Worm (Caenorhabditis elegans) whole organism, L4 larva: ENCODE data around the gene F56C3.3.

ENCODE experiments used
- F26F4.8 ChIP-seq: fragments of 200-800 bp; sonication (Bioruptor generic); conservative IDR thresholded peaks from 2 replicates; pipeline ENCODE4 v1.3.6; 2022; ENCODE audit warnings: missing genetic modification characterization, missing compliant biosample characterization
- F37D6.2 ChIP-seq: sonication (generic microtip); optimal IDR thresholded peaks from 2 replicates; lab custom pipeline; 2016; ENCODE audit warnings: mild to moderate bottlenecking, missing genetic modification characterization, missing compliant biosample characterization
- R02D3.7 ChIP-seq: fragments of 150-350 bp; sonication (generic microtip); optimal IDR thresholded peaks from 3 replicates; lab custom pipeline; 2014; ENCODE audit warnings: missing biosample characterization, missing genetic modification characterization
- T26A8.4 ChIP-seq: fragments of 200-800 bp; sonication (Bioruptor generic); IDR thresholded peaks from 2 replicates; pipeline ENCODE4 v1.3.6; 2022; ENCODE audit warnings: missing genetic modification characterization, missing compliant biosample characterization
- Y48G9A.11 ChIP-seq: fragments of 200-800 bp; sonication (Bioruptor generic); IDR thresholded peaks from 2 replicates; pipeline ENCODE4 v1.3.6; 2022; ENCODE audit warnings: missing genetic modification reagents, missing genetic modification characterization, missing compliant biosample characterization
- ZK337.2 ChIP-seq: fragments of 200-800 bp; sonication (Bioruptor generic); IDR thresholded peaks from 2 replicates; pipeline ENCODE4 v1.3.6; 2022; ENCODE audit warnings: missing genetic modification reagents, missing genetic modification characterization, missing compliant biosample characterization
- ZK546.5 ChIP-seq, 2 experiments: sonication (generic microtip); optimal IDR thresholded peaks; 2 replicates each; lab custom pipeline; 2017; ENCODE audit warnings: missing biosample characterization in 2 of 2, missing genetic modification characterization in 2 of 2
- aha-1 ChIP-seq: fragments of 150-350 bp; peaks from one replicate; lab custom pipeline; 2014; ENCODE audit warnings: missing biosample characterization, missing genetic modification characterization
- aly-2 ChIP-seq: sonication (generic microtip); optimal IDR thresholded peaks from 2 replicates; lab custom pipeline; 2018; ENCODE audit warnings: missing biosample characterization, missing genetic modification characterization
- ama-1 ChIP-seq: fragments of 150-350 bp; optimal IDR thresholded peaks from 2 replicates; lab custom pipeline; 2014; ENCODE audit warnings: inconsistent platforms, mixed read lengths
- attf-4 ChIP-seq: sonication (generic microtip); optimal IDR thresholded peaks from 3 replicates; lab custom pipeline; 2017; ENCODE audit warnings: missing biosample characterization, missing genetic modification characterization
- ceh-82 ChIP-seq: sonication (generic microtip); optimal IDR thresholded peaks from 2 replicates; lab custom pipeline; 2017; ENCODE audit warnings: missing biosample characterization, missing genetic modification characterization
- ctbp-1 ChIP-seq: fragments of 200-800 bp; sonication (Bioruptor generic); IDR thresholded peaks from 2 replicates; pipeline ENCODE4 v1.3.6; 2022; ENCODE audit warnings: missing genetic modification reagents, missing genetic modification characterization, missing compliant biosample characterization
- daf-19 ChIP-seq: fragments of 200-800 bp; sonication (Bioruptor generic); conservative IDR thresholded peaks from 2 replicates; pipeline ENCODE4 v1.3.6; 2022; ENCODE audit warnings: missing genetic modification characterization, missing compliant biosample characterization
- dmd-6 ChIP-seq: fragments of 200-800 bp; sonication (Bioruptor generic); IDR thresholded peaks from 2 replicates; pipeline ENCODE4 v1.3.6; 2022; ENCODE audit warnings: missing genetic modification reagents, missing genetic modification characterization, missing compliant biosample characterization
- dmd-9 ChIP-seq: fragments of 200-800 bp; sonication (Bioruptor generic); IDR thresholded peaks from 2 replicates; pipeline ENCODE4 v1.3.6; 2022; ENCODE audit warnings: missing genetic modification reagents, missing genetic modification characterization, missing compliant biosample characterization
- dve-1 ChIP-seq: sonication (generic microtip); optimal IDR thresholded peaks from 2 replicates; lab custom pipeline; 2017; ENCODE audit warnings: antibody characterized with exemption, mild to moderate bottlenecking, missing genetic modification characterization, missing compliant biosample characterization; ENCODE audit not compliant: insufficient read depth
- egl-43 ChIP-seq: fragments of 200-800 bp; sonication (Bioruptor generic); IDR thresholded peaks from 2 replicates; pipeline ENCODE4 v1.3.6; 2022; ENCODE audit warnings: missing genetic modification reagents, missing genetic modification characterization, missing compliant biosample characterization
- fkh-10 ChIP-seq: fragments of 150-350 bp; optimal IDR thresholded peaks from 2 replicates; lab custom pipeline; 2014; ENCODE audit warnings: missing biosample characterization, missing genetic modification reagents, missing genetic modification characterization
- gei-8 ChIP-seq: fragments of 200-800 bp; sonication (Bioruptor generic); optimal IDR thresholded peaks from 2 replicates; lab custom pipeline; 2018; ENCODE audit warnings: mild to moderate bottlenecking, missing genetic modification characterization, missing compliant biosample characterization
- hlh-11 ChIP-seq: fragments of 200-800 bp; sonication (Bioruptor generic); optimal IDR thresholded peaks from 2 replicates; lab custom pipeline; 2018; ENCODE audit warnings: mild to moderate bottlenecking, missing genetic modification characterization, missing compliant biosample characterization
- hmg-1.1 ChIP-seq: fragments of 200-800 bp; sonication (Bioruptor generic); IDR thresholded peaks from 2 replicates; pipeline ENCODE4 v1.3.6; 2022; ENCODE audit warnings: missing genetic modification reagents, missing genetic modification characterization, missing compliant biosample characterization
- lim-7 ChIP-seq: fragments of 200-800 bp; sonication (Bioruptor generic); IDR thresholded peaks from 2 replicates; pipeline ENCODE4 v1.3.6; 2022; ENCODE audit warnings: missing genetic modification characterization, missing compliant biosample characterization
- lin-13 ChIP-seq: fragments of 150-350 bp; optimal IDR thresholded peaks from 2 replicates; lab custom pipeline; 2014; ENCODE audit warnings: missing biosample characterization, missing genetic modification reagents, missing genetic modification characterization
- lin-29 ChIP-seq: fragments of 200-800 bp; sonication (Bioruptor generic); IDR thresholded peaks from 2 replicates; pipeline ENCODE4 v1.3.6; 2022; ENCODE audit warnings: missing genetic modification reagents, missing genetic modification characterization, missing compliant biosample characterization
- lin-38 ChIP-seq: fragments of 200-800 bp; sonication (Bioruptor generic); IDR thresholded peaks from 2 replicates; pipeline ENCODE4 v1.3.6; 2022; ENCODE audit warnings: missing genetic modification reagents, missing genetic modification characterization, missing compliant biosample characterization
- mdl-1 ChIP-seq, 2 experiments: fragments of 150-350 bp in 1 of 2; sonication (generic microtip) in 1 of 2; optimal IDR thresholded peaks; 2 replicates each; lab custom pipeline; 2014 to 2017; ENCODE audit warnings: missing biosample characterization in 2 of 2, missing genetic modification characterization in 2 of 2
- mxl-3 ChIP-seq: fragments of 200-800 bp; sonication (Bioruptor generic); optimal IDR thresholded peaks from 2 replicates; lab custom pipeline; 2018; ENCODE audit warnings: mild to moderate bottlenecking, missing genetic modification characterization, missing compliant biosample characterization
- nhr-102 ChIP-seq: sonication (generic microtip); optimal IDR thresholded peaks from 2 replicates; lab custom pipeline; 2016; ENCODE audit warnings: mild to moderate bottlenecking, missing genetic modification characterization, moderate library complexity, missing compliant biosample characterization
- nhr-237 ChIP-seq: sonication (generic microtip); optimal IDR thresholded peaks from 2 replicates; lab custom pipeline; 2017; ENCODE audit warnings: missing biosample characterization, missing genetic modification characterization
- nhr-28 ChIP-seq: fragments of 150-350 bp; optimal IDR thresholded peaks from 2 replicates; lab custom pipeline; 2014; ENCODE audit warnings: missing biosample characterization, missing genetic modification characterization
- nhr-41 ChIP-seq: fragments of 200-800 bp; sonication (Bioruptor generic); IDR thresholded peaks from 2 replicates; pipeline ENCODE4 v1.3.6; 2022; ENCODE audit warnings: missing genetic modification reagents, missing genetic modification characterization, missing compliant biosample characterization
- nhr-42 ChIP-seq: fragments of 200-800 bp; sonication (Bioruptor generic); IDR thresholded peaks from 2 replicates; pipeline ENCODE4 v1.3.6; 2022; ENCODE audit warnings: missing genetic modification characterization, missing compliant biosample characterization
- nhr-48 ChIP-seq: sonication (generic microtip); optimal IDR thresholded peaks from 2 replicates; lab custom pipeline; 2016; ENCODE audit warnings: mild to moderate bottlenecking, missing genetic modification characterization, missing compliant biosample characterization
- nhr-77 ChIP-seq: fragments of 150-350 bp; optimal IDR thresholded peaks from 2 replicates; lab custom pipeline; 2014; ENCODE audit warnings: missing biosample characterization, missing genetic modification characterization
- php-3 ChIP-seq: fragments of 200-800 bp; sonication (Bioruptor generic); IDR thresholded peaks from 2 replicates; pipeline ENCODE4 v1.3.6; 2022; ENCODE audit warnings: missing genetic modification reagents, missing genetic modification characterization, missing compliant biosample characterization
- rbr-2 ChIP-seq: sonication (generic microtip); optimal IDR thresholded peaks from 2 replicates; lab custom pipeline; 2016; ENCODE audit warnings: missing genotype, missing genetic modification characterization, missing compliant biosample characterization
- set-16 ChIP-seq: fragments of 200-800 bp; sonication (Bioruptor generic); IDR thresholded peaks from 2 replicates; pipeline ENCODE4 v1.3.6; 2022; ENCODE audit warnings: missing genetic modification reagents, missing genetic modification characterization, missing compliant biosample characterization
- snpc-4 ChIP-seq: fragments of 150-350 bp; optimal IDR thresholded peaks from 2 replicates; lab custom pipeline; 2014; ENCODE audit warnings: missing biosample characterization, missing genetic modification characterization
- spr-3 ChIP-seq: fragments of 200-800 bp; sonication (Bioruptor generic); optimal IDR thresholded peaks from 2 replicates; lab custom pipeline; 2018; ENCODE audit warnings: mild to moderate bottlenecking, missing genetic modification characterization, missing compliant biosample characterization
- tra-1 ChIP-seq: fragments of 200-800 bp; sonication (Bioruptor generic); IDR thresholded peaks from 2 replicates; pipeline ENCODE4 v1.3.6; 2022; ENCODE audit warnings: missing genetic modification reagents, missing genetic modification characterization, missing compliant biosample characterization
- unc-130 ChIP-seq: sonication (generic microtip); optimal IDR thresholded peaks from 2 replicates; lab custom pipeline; 2016; ENCODE audit warnings: missing genetic modification reagents, missing genetic modification characterization, missing compliant biosample characterization
- vab-7 ChIP-seq: fragments of 200-800 bp; sonication (Bioruptor generic); IDR thresholded peaks from 2 replicates; pipeline ENCODE4 v1.3.6; 2022; ENCODE audit warnings: missing genetic modification reagents, missing genetic modification characterization, missing compliant biosample characterization
- zag-1 ChIP-seq: fragments of 150-350 bp; optimal IDR thresholded peaks from 2 replicates; lab custom pipeline; 2014; ENCODE audit warnings: missing biosample characterization, missing genetic modification characterization
- zip-11 ChIP-seq: fragments of 200-800 bp; sonication (Bioruptor generic); IDR thresholded peaks from 2 replicates; pipeline ENCODE4 v1.3.6; 2022; ENCODE audit warnings: missing genetic modification characterization, missing compliant biosample characterization
- ztf-7 ChIP-seq: fragments of 150-350 bp; optimal IDR thresholded peaks from 2 replicates; lab custom pipeline; 2014; ENCODE audit warnings: missing biosample characterization, missing genetic modification characterization

Gene F56C3.3

ce11 chrX:1389382-1389983 is 31.3 kb upstream of the F56C3.3 start (continued):
- TF ChIP-seq ztf-7 (tag; lab: Kevin White, UChicago) (peak; percentile 93), lin-29 (GFP tag; lab: Robert Waterston, UW) (peak; percentile 61; the same call in 1 of the 2 replicates), rbr-2 (tag; lab: Kevin White, UChicago) (peak; percentile 97), R02D3.7 (tag; lab: Kevin White, UChicago) (no peak), nhr-48 (tag; lab: Kevin White, UChicago) (peak; percentile 93)

DNA sequence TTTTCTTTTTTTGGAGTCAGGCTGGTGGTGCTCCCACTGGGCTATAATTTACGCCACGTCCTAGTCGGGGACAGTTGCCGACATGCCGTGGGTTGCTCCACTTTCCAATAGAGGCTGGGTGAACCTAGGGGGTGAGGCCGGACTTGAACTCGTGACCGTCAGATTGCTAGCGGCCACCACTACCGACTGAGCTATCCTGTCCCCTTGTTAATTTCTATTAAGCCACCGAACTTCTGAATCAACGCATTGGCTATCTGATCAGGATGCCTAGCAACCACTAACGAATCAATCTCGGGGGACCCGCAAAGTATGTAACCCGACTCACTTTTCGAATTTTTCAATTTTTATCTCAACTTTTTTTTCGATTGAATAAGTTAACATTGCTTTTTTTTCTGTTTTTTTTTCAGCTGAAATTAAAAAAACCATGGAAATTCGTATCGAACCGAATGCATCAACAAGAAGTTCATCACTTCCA is 28.7 kb upstream of the F56C3.3 start, which contains the start of gene F56C3.1:
TSS of gene F56C3.1 (plus strand) at position 425 of the 475 bp plus-strand sequence.
- TF ChIP-seq php-3 (GFP tag; lab: Robert Waterston, UW), result 0 out of 2 replicates have a peak, but pooled peaks have one; percentile 47
- peak; percentile 73 for TF ChIP-seq hmg-1.1 (GFP tag; lab: Robert Waterston, UW)
- TF ChIP-seq Y48G9A.11, result no peak
- TF ChIP-seq nhr-41 (GFP tag; lab: Robert Waterston, UW), result no peak
- no peak for TF ChIP-seq nhr-237 (tag; lab: Kevin White, UChicago)
- no peak for TF ChIP-seq dve-1 (tag; lab: Kevin White, UChicago)
- no peak for TF ChIP-seq lin-13 (GFP tag; lab: Kevin White, UChicago)
- TF ChIP-seq mxl-3, result no peak
- TF ChIP-seq gei-8 (GFP tag; lab: Kevin White, UChicago), result no peak
- TF ChIP-seq set-16 (GFP tag; lab: Robert Waterston, UW), result peak; percentile 39; the same call in 1 of the 2 replicates
- peak; percentile 3 for TF ChIP-seq hlh-11 (tag; lab: Kevin White, UChicago)
- no peak for TF ChIP-seq dmd-9 (GFP tag; lab: Robert Waterston, UW)
- no peak for TF ChIP-seq fkh-10 (GFP tag; lab: Kevin White, UChicago)
- peak; percentile 31; the same call in 1 of the 2 replicates for TF ChIP-seq lin-38 (GFP tag; lab: Robert Waterston, UW)
- TF ChIP-seq daf-19 (GFP tag; lab: Robert Waterston, UW), result no peak
- no peak for TF ChIP-seq R02D3.7 (tag; lab: Kevin White, UChicago)
- no peak for TF ChIP-seq snpc-4 (tag; lab: Kevin White, UChicago)
- no peak for TF ChIP-seq ztf-7 (tag; lab: Kevin White, UChicago)
- TF ChIP-seq mdl-1 (tag; optimal IDR thresholded peaks at IDR 0.05; lab: Kevin White, UChicago), result no peak
- no peak for TF ChIP-seq ZK546.5 (tag; optimal IDR thresholded peaks at IDR 0.05; lab: Kevin White, UChicago)
- no peak for TF ChIP-seq ama-1 (lab: Kevin White, UChicago)
- TF ChIP-seq tra-1 (GFP tag; lab: Robert Waterston, UW), result no peak
- no peak for TF ChIP-seq zip-11 (GFP tag; lab: Robert Waterston, UW)
- TF ChIP-seq F37D6.2 (tag; lab: Kevin White, UChicago), result no peak
- no peak for TF ChIP-seq nhr-28
- no peak for TF ChIP-seq unc-130 (GFP tag; lab: Kevin White, UChicago)
- 0 out of 2 replicates have a peak, but pooled peaks have one; percentile 15 for TF ChIP-seq dmd-6 (GFP tag; lab: Robert Waterston, UW)
- 0 out of 2 replicates have a peak, but pooled peaks have one; percentile 29 for TF ChIP-seq ZK337.2 (GFP tag; lab: Robert Waterston, UW)
- TF ChIP-seq vab-7 (GFP tag; lab: Robert Waterston, UW), result no peak
- TF ChIP-seq ceh-82 (tag; lab: Kevin White, UChicago), result no peak
- no peak for TF ChIP-seq aly-2 (tag; lab: Kevin White, UChicago)
- TF ChIP-seq nhr-42 (GFP tag; lab: Robert Waterston, UW), result peak; percentile 55; the same call in 1 of the 2 replicates
- TF ChIP-seq spr-3 (GFP tag; lab: Kevin White, UChicago), result no peak
- no peak for TF ChIP-seq attf-4 (tag; lab: Kevin White, UChicago)
- TF ChIP-seq nhr-102 (tag; lab: Kevin White, UChicago), result peak; percentile 34
- TF ChIP-seq F26F4.8, result no peak
- TF ChIP-seq egl-43 (GFP tag; lab: Robert Waterston, UW), result 0 out of 2 replicates have a peak, but pooled peaks have one; percentile 33
- no peak for TF ChIP-seq ctbp-1 (GFP tag; lab: Robert Waterston, UW)
- TF ChIP-seq zag-1, result no peak
- TF ChIP-seq lim-7, result no peak
- no peak for TF ChIP-seq aha-1
- no peak for TF ChIP-seq nhr-77 (tag; lab: Kevin White, UChicago)
- no peak for TF ChIP-seq T26A8.4
